ENCODE assay signal across 4 fruit fly cellular contexts in the genomic region with DNA sequence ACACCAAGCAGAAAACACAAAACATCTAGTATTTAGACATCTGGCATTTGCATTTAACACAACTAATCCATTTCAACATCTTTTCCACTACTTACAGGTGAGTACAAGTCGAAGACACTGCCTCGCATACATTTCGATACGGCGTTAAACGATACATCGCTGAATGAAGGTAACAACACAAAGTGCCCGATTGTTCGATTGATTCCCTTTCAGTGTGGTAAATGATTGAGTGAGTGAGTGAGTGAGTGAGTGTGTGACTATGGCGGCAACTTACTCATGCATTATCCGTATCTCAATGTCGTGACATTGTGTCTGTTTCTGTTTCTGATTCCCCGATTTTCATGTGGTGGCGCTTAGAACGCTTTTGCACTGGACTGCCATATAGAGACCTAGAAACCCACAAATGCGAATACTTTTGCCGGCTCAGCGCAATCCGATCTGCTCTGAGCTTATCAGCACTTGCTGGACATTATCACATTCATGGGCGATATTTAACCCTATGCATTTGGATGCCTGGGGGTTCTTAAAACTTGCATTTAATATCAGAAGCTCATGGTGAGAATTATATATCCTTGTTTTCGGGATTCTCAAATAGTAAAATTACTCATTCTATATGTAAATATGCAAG.
A peak's percentile ranks its signal among the peaks of the same experiment; 100 is the strongest.
TF ChIP-seq lines count a peak whose summit lies in the region.

No protein-coding gene starts in this region.

- no peak for TF ChIP-seq CTCF in whole organism, embryonic (GFP tag; optimal IDR thresholded peaks at IDR 0.05; lab: Kevin White, UChicago)

TF ChIP-seq in whole organism, adult, 20 proteins besides CTCF, POLR2A, EP300 and RAD21:
- TF ChIP-seq CG1620 (GFP tag; optimal IDR thresholded peaks at IDR 0.05; lab: Kevin White, UChicago): no peak
- no peak for TF ChIP-seq toe (GFP tag; optimal IDR thresholded peaks at IDR 0.05; lab: Kevin White, UChicago)
- TF ChIP-seq pad (GFP tag; optimal IDR thresholded peaks at IDR 0.05; lab: Kevin White, UChicago): no peak
- TF ChIP-seq CG7045 (GFP tag; optimal IDR thresholded peaks at IDR 0.05; lab: Kevin White, UChicago): no peak
- TF ChIP-seq ovo (GFP tag; optimal IDR thresholded peaks at IDR 0.05; lab: Kevin White, UChicago): no peak
- TF ChIP-seq tj (GFP tag; optimal IDR thresholded peaks at IDR 0.05; lab: Kevin White, UChicago): peak; percentile 91
TF ChIP-seq in whole organism, adult: peak in this region for 1.

TF ChIP-seq in whole organism, embryonic, 481 proteins besides CTCF, POLR2A, EP300 and RAD21:
- no peak for TF ChIP-seq kay (GFP tag; optimal IDR thresholded peaks at IDR 0.05; lab: Kevin White, UChicago)
- no peak for TF ChIP-seq CG3065 (GFP tag; optimal IDR thresholded peaks at IDR 0.05; lab: Kevin White, UChicago)
- TF ChIP-seq stwl (tag; optimal IDR thresholded peaks at IDR 0.05; lab: Kevin White, UChicago): peak; percentile 73
- TF ChIP-seq D (optimal IDR thresholded peaks at IDR 0.05; lab: Kevin White, UChicago): no peak
- no peak for TF ChIP-seq D (GFP tag; optimal IDR thresholded peaks at IDR 0.05; lab: Kevin White, UChicago)
- TF ChIP-seq z (GFP tag; IDR thresholded peaks at IDR 0.05; lab: Robert Waterston, UW): peak; percentile 83
- TF ChIP-seq fu2 (GFP tag; optimal IDR thresholded peaks at IDR 0.05; lab: Kevin White, UChicago): no peak
- no peak for TF ChIP-seq CG2875 (GFP tag; optimal IDR thresholded peaks at IDR 0.05; lab: Kevin White, UChicago)
- no peak for TF ChIP-seq Atf-2 (GFP tag; optimal IDR thresholded peaks at IDR 0.05; lab: Kevin White, UChicago)
- TF ChIP-seq CG1603 (tag; optimal IDR thresholded peaks at IDR 0.05; lab: Kevin White, UChicago): peak; percentile 13
- TF ChIP-seq BEAF-32 (GFP tag; optimal IDR thresholded peaks at IDR 0.05; lab: Kevin White, UChicago): peak; percentile 13
- TF ChIP-seq ara (GFP tag; IDR thresholded peaks at IDR 0.05; lab: Robert Waterston, UW): no peak
- peak; percentile 31 for TF ChIP-seq pfk (GFP tag; optimal IDR thresholded peaks at IDR 0.05; lab: Kevin White, UChicago)
TF ChIP-seq in whole organism, embryonic: peak in this region for 5.

TF ChIP-seq in whole organism, prepupa, 60 proteins besides CTCF, POLR2A, EP300 and RAD21:
- TF ChIP-seq svp (GFP tag; lab: Kevin White, UChicago) (peak; percentile 38), Ets96B (tag; optimal IDR thresholded peaks at IDR 0.05; lab: Kevin White, UChicago) (no peak), OdsH (GFP tag; optimal IDR thresholded peaks at IDR 0.05; lab: Kevin White, UChicago) (no peak), Eip78C (GFP tag; lab: Kevin White, UChicago) (peak; percentile 58), CG11294 (GFP tag; IDR thresholded peaks at IDR 0.05; lab: Robert Waterston, UW) (no peak), Sox15 (GFP tag; optimal IDR thresholded peaks at IDR 0.05; lab: Kevin White, UChicago) (no peak)

TF ChIP-seq in whole organism, wandering third instar larva, 38 proteins besides CTCF, POLR2A, EP300 and RAD21:
- TF ChIP-seq Rel (GFP tag; optimal IDR thresholded peaks at IDR 0.05; lab: Kevin White, UChicago) (no peak), Rel (tag; optimal IDR thresholded peaks at IDR 0.05; lab: Kevin White, UChicago) (peak; percentile 30), dl (GFP tag; optimal IDR thresholded peaks at IDR 0.05; lab: Kevin White, UChicago; ENCODE audit: insufficient read depth in 1 of 2, partially characterized antibody in 2 of 2) (no peak)
TF ChIP-seq in whole organism, wandering third instar larva: peak in this region for 1.
